Worm (Caenorhabditis elegans) whole organism, late embryonic: ENCODE data around the gene wrn-1.

ENCODE experiments used
- dmd-4 ChIP-seq: sonication (generic microtip); optimal IDR thresholded peaks from 2 replicates; lab custom pipeline; 2016; ENCODE audit warnings: borderline replicate concordance, missing genetic modification characterization, missing compliant biosample characterization
- elt-2 ChIP-seq: sonication (generic microtip); optimal IDR thresholded peaks from 2 replicates; lab custom pipeline; 2016; ENCODE audit warnings: missing genetic modification reagents, missing genetic modification characterization, missing compliant biosample characterization
- npax-4 ChIP-seq: sonication (generic microtip); optimal IDR thresholded peaks from 2 replicates; lab custom pipeline; 2016; ENCODE audit warnings: missing genetic modification characterization, missing compliant biosample characterization
- pha-4 ChIP-seq: fragments of 150-350 bp; optimal IDR thresholded peaks from 2 replicates; lab custom pipeline; 2018; ENCODE audit warnings: missing biosample characterization, missing genetic modification reagents, missing genetic modification characterization
- unc-55 ChIP-seq: sonication (generic microtip); optimal IDR thresholded peaks from 2 replicates; lab custom pipeline; 2017; ENCODE audit warnings: missing biosample characterization, missing genetic modification reagents, missing genetic modification characterization

- TF ChIP-seq npax-4 (tag; lab: Kevin White, UChicago) (no peak), dmd-4 (tag; lab: Kevin White, UChicago) (no peak), unc-55 (no peak), pha-4 (tag; lab: Kevin White, UChicago) (no peak), elt-2 (tag; lab: Kevin White, UChicago) (no peak)
Observed at ce11 chrII:6554677-6555076, at the start of gene wrn-1.
